Worm (Caenorhabditis elegans) whole organism, L2 larva: ENCODE data around the gene F55C12.4.
"Not testable (repeated sequence)": the region's sequence is repeated elsewhere in the genome, so short reads cannot be mapped to it uniquely, and the experiment has no call there.

Source experiments
- C34F6.9 ChIP-seq: fragments of 150-350 bp; optimal IDR thresholded peaks from 2 replicates; lab custom pipeline; 2014; ENCODE audit warnings: missing biosample characterization, missing genetic modification characterization
- F13H6.1 ChIP-seq: sonication (generic microtip); optimal IDR thresholded peaks from 2 replicates; lab custom pipeline; 2016; ENCODE audit warnings: missing genetic modification characterization, missing compliant biosample characterization
- Y55F3AM.14 ChIP-seq: fragments of 200-800 bp; sonication (Bioruptor generic); optimal IDR thresholded peaks from 2 replicates; lab custom pipeline; 2018; ENCODE audit warnings: mild to moderate bottlenecking, missing genetic modification characterization, missing compliant biosample characterization
- alr-1 ChIP-seq: fragments of 150-350 bp; optimal IDR thresholded peaks from 2 replicates; lab custom pipeline; 2014; ENCODE audit warnings: missing biosample characterization, missing genetic modification characterization
- aly-2 ChIP-seq: fragments of 150-350 bp; optimal IDR thresholded peaks from 2 replicates; lab custom pipeline; 2014; ENCODE audit warnings: missing biosample characterization, missing genetic modification characterization
- ama-1 ChIP-seq: fragments of 150-350 bp; optimal IDR thresholded peaks from 2 replicates; lab custom pipeline; 2018; ENCODE audit warnings: inconsistent platforms
- ceh-16 ChIP-seq: fragments of 150-350 bp; optimal IDR thresholded peaks from 2 replicates; lab custom pipeline; 2014; ENCODE audit warnings: missing biosample characterization, missing genetic modification characterization
- ceh-82 ChIP-seq: fragments of 150-350 bp; optimal IDR thresholded peaks from 2 replicates; lab custom pipeline; 2014; ENCODE audit warnings: missing biosample characterization, missing genetic modification characterization
- crh-2 ChIP-seq: sonication (generic microtip); optimal IDR thresholded peaks from 2 replicates; lab custom pipeline; 2017; ENCODE audit warnings: missing biosample characterization, missing genetic modification characterization
- elt-1 ChIP-seq: fragments of 150-350 bp; optimal IDR thresholded peaks from 2 replicates; lab custom pipeline; 2014; ENCODE audit warnings: missing biosample characterization, missing genetic modification characterization
- elt-3 ChIP-seq: sonication (generic microtip); optimal IDR thresholded peaks from 2 replicates; lab custom pipeline; 2017; ENCODE audit warnings: missing biosample characterization, missing genetic modification characterization
- lin-39 ChIP-seq: fragments of 150-350 bp; optimal IDR thresholded peaks from 2 replicates; lab custom pipeline; 2014; ENCODE audit warnings: missing biosample characterization, missing genetic modification reagents, missing genetic modification characterization
- lsy-2 ChIP-seq, 2 experiments: fragments of 150-350 bp in 1 of 2; sonication (generic microtip) in 1 of 2; optimal IDR thresholded peaks; 2 replicates each; lab custom pipeline; 2014 to 2017; ENCODE audit warnings: missing biosample characterization in 2 of 2, missing genetic modification characterization in 2 of 2
- mab-5 ChIP-seq: fragments of 150-350 bp; optimal IDR thresholded peaks from 2 replicates; lab custom pipeline; 2014; ENCODE audit warnings: missing biosample characterization, missing genetic modification characterization
- mbf-1 ChIP-seq: sonication (generic microtip); optimal IDR thresholded peaks from 2 replicates; lab custom pipeline; 2017; ENCODE audit warnings: missing biosample characterization, missing genetic modification characterization
- mdl-1 ChIP-seq, 2 experiments: fragments of 150-350 bp in 1 of 2; sonication (generic microtip) in 1 of 2; optimal IDR thresholded peaks; 2 replicates each; lab custom pipeline; 2017; ENCODE audit warnings: missing biosample characterization in 2 of 2, missing genetic modification characterization in 2 of 2
- nhr-10 ChIP-seq: sonication (generic microtip); optimal IDR thresholded peaks from 2 replicates; lab custom pipeline; 2017; ENCODE audit warnings: missing biosample characterization, missing genetic modification characterization
- nhr-11 ChIP-seq: fragments of 150-350 bp; optimal IDR thresholded peaks from 2 replicates; lab custom pipeline; 2014; ENCODE audit warnings: missing biosample characterization, missing genetic modification characterization
- nhr-129 ChIP-seq: fragments of 150-350 bp; optimal IDR thresholded peaks from 2 replicates; lab custom pipeline; 2014; ENCODE audit warnings: missing biosample characterization, missing genetic modification characterization
- nhr-23 ChIP-seq: fragments of 150-350 bp; optimal IDR thresholded peaks from 2 replicates; lab custom pipeline; 2014; ENCODE audit warnings: missing biosample characterization, missing genetic modification reagents, missing genetic modification characterization
- nhr-25 ChIP-seq: fragments of 150-350 bp; sonication (generic microtip); optimal IDR thresholded peaks from 3 replicates; lab custom pipeline; 2014; ENCODE audit warnings: missing biosample characterization, missing genetic modification characterization
- nhr-6 ChIP-seq: fragments of 150-350 bp; optimal IDR thresholded peaks from 2 replicates; lab custom pipeline; 2014; ENCODE audit warnings: missing biosample characterization, missing genetic modification characterization
- nhr-77 ChIP-seq: fragments of 150-350 bp; optimal IDR thresholded peaks from 2 replicates; lab custom pipeline; 2014; ENCODE audit warnings: missing biosample characterization, missing genetic modification characterization
- peb-1 ChIP-seq: fragments of 150-350 bp; optimal IDR thresholded peaks from 2 replicates; lab custom pipeline; 2014; ENCODE audit warnings: missing biosample characterization, missing genetic modification characterization
- sem-4 ChIP-seq: fragments of 150-350 bp; optimal IDR thresholded peaks from 2 replicates; lab custom pipeline; 2014; ENCODE audit warnings: missing biosample characterization, missing genetic modification reagents, missing genetic modification characterization
- skn-1 ChIP-seq: sonication (generic microtip); optimal IDR thresholded peaks from 2 replicates; lab custom pipeline; 2017; ENCODE audit warnings: missing biosample characterization, missing genetic modification characterization
- sma-3 ChIP-seq: sonication (generic microtip); optimal IDR thresholded peaks from 2 replicates; lab custom pipeline; 2016; ENCODE audit warnings: missing genetic modification reagents, missing genetic modification characterization, missing compliant biosample characterization
- snpc-4 ChIP-seq: fragments of 150-350 bp; optimal IDR thresholded peaks from 2 replicates; lab custom pipeline; 2014; ENCODE audit warnings: missing biosample characterization, missing genetic modification characterization
- unc-55 ChIP-seq: fragments of 150-350 bp; sonication (generic microtip); optimal IDR thresholded peaks from 3 replicates; lab custom pipeline; 2014; ENCODE audit warnings: missing biosample characterization, missing genetic modification reagents, missing genetic modification characterization
- unc-62 ChIP-seq: fragments of 150-350 bp; optimal IDR thresholded peaks from 2 replicates; lab custom pipeline; 2014; ENCODE audit warnings: missing biosample characterization, missing genetic modification reagents, missing genetic modification characterization
- zag-1 ChIP-seq: fragments of 150-350 bp; optimal IDR thresholded peaks from 2 replicates; lab custom pipeline; 2014; ENCODE audit warnings: missing biosample characterization, missing genetic modification characterization
- ztf-11 ChIP-seq: sonication (generic microtip); optimal IDR thresholded peaks from 2 replicates; lab custom pipeline; 2017; ENCODE audit warnings: missing biosample characterization, missing genetic modification characterization
- ztf-4 ChIP-seq: fragments of 150-350 bp; optimal IDR thresholded peaks from 2 replicates; lab custom pipeline; 2014; ENCODE audit warnings: missing biosample characterization, missing genetic modification characterization

The F55C12.4 gene

ce11 chrII:5885966-5886621 is 27.9 kb upstream of the F55C12.4 start (continued):
- peak; percentile 31 for TF ChIP-seq nhr-129 (tag; lab: Kevin White, UChicago)
- TF ChIP-seq unc-55, result no peak
- no peak for TF ChIP-seq ceh-82 (tag; lab: Kevin White, UChicago)
- TF ChIP-seq ceh-16, result no peak
- TF ChIP-seq mbf-1 (tag; lab: Kevin White, UChicago), result no peak
- TF ChIP-seq Y55F3AM.14 (GFP tag; lab: Kevin White, UChicago), result no peak
- TF ChIP-seq ztf-11 (tag; lab: Kevin White, UChicago), result no peak
- peak; percentile 27 for TF ChIP-seq nhr-6 (tag; lab: Kevin White, UChicago)
- peak; percentile 9 for TF ChIP-seq C34F6.9 (tag; lab: Kevin White, UChicago)

ce11 chrII:5884252-5884651 is 26.0 kb upstream of the F55C12.4 start, which contains the start of gene rfip-1:
rfip-1 (plus strand) TSS chrII:5884552.
- no peak for TF ChIP-seq unc-62 (GFP tag; lab: Kevin White, UChicago)
- TF ChIP-seq mab-5 (tag; lab: Kevin White, UChicago), result no peak
- TF ChIP-seq nhr-23 (tag; lab: Kevin White, UChicago), result no peak
- no peak for TF ChIP-seq aly-2
- no peak for TF ChIP-seq alr-1
- TF ChIP-seq snpc-4 (tag; lab: Kevin White, UChicago), result no peak
- TF ChIP-seq mbf-1 (tag; lab: Kevin White, UChicago), result no peak
- TF ChIP-seq ztf-4, result no peak
- no peak for TF ChIP-seq nhr-11 (tag; lab: Kevin White, UChicago)
- no peak for TF ChIP-seq skn-1 (tag; lab: Kevin White, UChicago)

ce11 chrII:5880677-5881076 is 22.5 kb upstream of the F55C12.4 start:
- no peak for TF ChIP-seq skn-1 (tag; lab: Kevin White, UChicago)
- TF ChIP-seq C34F6.9 (tag; lab: Kevin White, UChicago), result peak; percentile 22
- peak in 1 of 2 experiments; percentile 10 for TF ChIP-seq lsy-2 (tag; optimal IDR thresholded peaks at IDR 0.05; lab: Kevin White, UChicago)
- peak; percentile 3 for TF ChIP-seq ceh-16
- no peak for TF ChIP-seq peb-1
- peak; percentile 72 for TF ChIP-seq nhr-25 (tag; lab: Kevin White, UChicago)
- TF ChIP-seq sma-3 (GFP tag; lab: Kevin White, UChicago), result no peak
- TF ChIP-seq elt-3, result no peak
- TF ChIP-seq Y55F3AM.14 (GFP tag; lab: Kevin White, UChicago), result no peak
- no peak for TF ChIP-seq elt-1 (tag; lab: Kevin White, UChicago)

ce11 chrII:5876511-5876910 is 18.3 kb upstream of the F55C12.4 start, which contains the start of gene F55C12.2:
F55C12.2 (plus strand) TSS chrII:5876811.
- TF ChIP-seq nhr-77; unc-55; nhr-23 (tag; lab: Kevin White, UChicago): not testable (repeated sequence)

DNA sequence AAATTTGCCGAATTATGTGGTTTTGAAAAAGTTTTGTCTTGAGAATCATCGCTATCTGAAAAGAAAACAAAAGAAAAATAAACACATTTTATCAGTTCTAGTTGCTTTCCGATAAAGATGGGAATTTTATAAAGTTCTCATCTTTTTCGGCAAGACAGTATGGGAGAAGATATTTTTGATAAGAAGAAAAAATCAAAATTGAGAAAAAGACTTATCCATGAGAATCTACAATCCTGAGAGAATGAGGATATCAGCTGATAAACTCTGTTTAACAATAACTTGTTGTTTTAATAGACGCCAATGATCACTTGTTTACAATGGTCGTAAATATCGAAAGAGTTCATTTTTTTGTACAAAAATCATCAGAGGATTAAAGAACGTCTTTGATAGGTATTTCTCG is 17.8 kb upstream of the F55C12.4 start, which contains the start of gene F55C12.6:
TSS of gene F55C12.6 (minus strand) at position 101 of the 400 bp plus-strand sequence.
- TF ChIP-seq skn-1 (tag; lab: Kevin White, UChicago), result no peak
- no peak for TF ChIP-seq F13H6.1 (tag; lab: Kevin White, UChicago)
- TF ChIP-seq Y55F3AM.14 (GFP tag; lab: Kevin White, UChicago), result no peak
- TF ChIP-seq sem-4, result no peak
- no peak for TF ChIP-seq zag-1 (tag; lab: Kevin White, UChicago)
- TF ChIP-seq elt-1 (tag; lab: Kevin White, UChicago), result no peak
- TF ChIP-seq snpc-4 (tag; lab: Kevin White, UChicago), result no peak
- no peak for TF ChIP-seq nhr-11 (tag; lab: Kevin White, UChicago)
- TF ChIP-seq nhr-77, result no peak
- TF ChIP-seq crh-2 (tag; lab: Kevin White, UChicago), result no peak
- TF ChIP-seq lsy-2 (tag; optimal IDR thresholded peaks at IDR 0.05; lab: Kevin White, UChicago), result no peak
- no peak for TF ChIP-seq ama-1 (lab: Kevin White, UChicago)
- no peak for TF ChIP-seq ceh-82 (tag; lab: Kevin White, UChicago)
- no peak for TF ChIP-seq lin-39 (tag; lab: Kevin White, UChicago)
- no peak for TF ChIP-seq C34F6.9 (tag; lab: Kevin White, UChicago)
- no peak for TF ChIP-seq peb-1
- TF ChIP-seq nhr-10 (tag; lab: Kevin White, UChicago), result no peak
- TF ChIP-seq nhr-25 (tag; lab: Kevin White, UChicago), result no peak
- no peak for TF ChIP-seq mdl-1 (tag; optimal IDR thresholded peaks at IDR 0.05; lab: Kevin White, UChicago)
